Fruit fly (Drosophila melanogaster) whole organism, prepupa: ENCODE measurements around the gene CG34039.

Experiments
- Blimp-1 ChIP-seq: fragments of 200-800 bp; sonication (Bioruptor generic); optimal IDR thresholded peaks from 3 replicates; lab custom pipeline; 2017; ENCODE audit warnings: missing biosample characterization, missing genetic modification characterization, mild to moderate bottlenecking, moderate library complexity, missing genetic modification reagents
- CG10631 ChIP-seq: fragments of 200-800 bp; sonication (Bioruptor generic); optimal IDR thresholded peaks from 2 replicates; lab custom pipeline; 2016; ENCODE audit warnings: missing biosample characterization, missing genetic modification characterization
- CG10669 ChIP-seq: fragments of 200-800 bp; sonication (Bioruptor generic); optimal IDR thresholded peaks from 3 replicates; lab custom pipeline; 2018; ENCODE audit warnings: missing biosample characterization, mild to moderate bottlenecking, missing genetic modification characterization, moderate library complexity
- CG11902 ChIP-seq: fragments of 200-800 bp; sonication (Bioruptor generic); optimal IDR thresholded peaks from 3 replicates; lab custom pipeline; 2016; ENCODE audit warnings: missing biosample characterization, missing genetic modification characterization
- CG15336 ChIP-seq: fragments of 200-800 bp; sonication (Bioruptor generic); IDR thresholded peaks from 2 replicates; pipeline ENCODE4 v1.3.6; 2022; ENCODE audit warnings: missing biosample characterization, missing genetic modification characterization
- CG16779 ChIP-seq: fragments of 200-800 bp; sonication (Bioruptor generic); optimal IDR thresholded peaks from 3 replicates; lab custom pipeline; 2017; ENCODE audit warnings: missing biosample characterization, mild to moderate bottlenecking, missing genetic modification characterization
- CG34406 ChIP-seq: fragments of 200-800 bp; sonication (Bioruptor generic); optimal IDR thresholded peaks from 3 replicates; lab custom pipeline; 2016; ENCODE audit warnings: missing biosample characterization, missing genetic modification characterization
- CG3919 ChIP-seq: fragments of 200-800 bp; sonication (Bioruptor generic); optimal IDR thresholded peaks from 3 replicates; lab custom pipeline; 2016; ENCODE audit warnings: missing biosample characterization, missing genetic modification characterization
- CG6276 ChIP-seq: fragments of 200-800 bp; sonication (Bioruptor generic); optimal IDR thresholded peaks from 2 replicates; lab custom pipeline; 2017; ENCODE audit warnings: missing biosample characterization, mild to moderate bottlenecking, missing genetic modification characterization
- CG6792 ChIP-seq: fragments of 200-800 bp; sonication (Bioruptor generic); optimal IDR thresholded peaks from 3 replicates; lab custom pipeline; 2016; ENCODE audit warnings: missing biosample characterization, missing genetic modification characterization
- CG6854 ChIP-seq: fragments of 200-800 bp; sonication (Bioruptor generic); optimal IDR thresholded peaks from 2 replicates; lab custom pipeline; 2017; ENCODE audit warnings: missing biosample characterization, mild to moderate bottlenecking, missing genetic modification characterization
- CG7368 ChIP-seq: fragments of 200-800 bp; sonication (Bioruptor generic); optimal IDR thresholded peaks from 3 replicates; lab custom pipeline; 2016; ENCODE audit warnings: missing biosample characterization, missing genetic modification characterization
- CG8119 ChIP-seq: fragments of 200-800 bp; sonication (Bioruptor generic); IDR thresholded peaks from 3 replicates; pipeline ENCODE4 v1.3.6; 2022; ENCODE audit warnings: missing biosample characterization, missing genetic modification characterization
- CG8632 ChIP-seq: fragments of 200-800 bp; sonication (Bioruptor generic); optimal IDR thresholded peaks from 3 replicates; lab custom pipeline; 2016; ENCODE audit warnings: missing biosample characterization, missing genetic modification characterization
- Eip75B ChIP-seq: fragments of 200-800 bp; sonication (Bioruptor generic); optimal IDR thresholded peaks from 3 replicates; lab custom pipeline; 2016; ENCODE audit warnings: missing biosample characterization, missing genetic modification characterization
- Eip78C ChIP-seq: fragments of 200-800 bp; sonication (Bioruptor generic); peaks from one replicate; lab custom pipeline; 2016; ENCODE audit warnings: missing biosample characterization, missing genetic modification characterization
- Eip93F ChIP-seq: fragments of 200-800 bp; sonication (Bioruptor generic); optimal IDR thresholded peaks from 2 replicates; lab custom pipeline; 2016; ENCODE audit warnings: missing biosample characterization, mild to moderate bottlenecking, missing genetic modification characterization
- Ets21C ChIP-seq: fragments of 200-800 bp; sonication (Bioruptor generic); optimal IDR thresholded peaks from 3 replicates; lab custom pipeline; 2016; ENCODE audit warnings: missing biosample characterization, missing genetic modification characterization
- Hr38 ChIP-seq: sonication (Bioruptor generic); optimal IDR thresholded peaks from 2 replicates; lab custom pipeline; 2016; ENCODE audit warnings: missing biosample characterization, missing genetic modification characterization
- Hr4 ChIP-seq: fragments of 200-800 bp; sonication (Bioruptor generic); optimal IDR thresholded peaks from 3 replicates; lab custom pipeline; 2016; ENCODE audit warnings: missing biosample characterization, missing genetic modification characterization
- Met ChIP-seq: fragments of 200-800 bp; sonication (Bioruptor generic); optimal IDR thresholded peaks from 3 replicates; lab custom pipeline; 2016; ENCODE audit warnings: missing biosample characterization, missing genetic modification characterization
- OdsH ChIP-seq: fragments of 200-800 bp; sonication (Bioruptor generic); optimal IDR thresholded peaks from 3 replicates; lab custom pipeline; 2016; ENCODE audit warnings: missing biosample characterization, missing genetic modification characterization
- Sox102F ChIP-seq: fragments of 200-800 bp; sonication (Bioruptor generic); optimal IDR thresholded peaks from 2 replicates; lab custom pipeline; 2016; ENCODE audit warnings: missing biosample characterization, mild to moderate bottlenecking, missing genetic modification characterization
- Sox14 ChIP-seq: fragments of 200-800 bp; sonication (Bioruptor generic); optimal IDR thresholded peaks from 3 replicates; lab custom pipeline; 2016; ENCODE audit warnings: missing biosample characterization, missing genetic modification characterization
- Sox15 ChIP-seq: fragments of 200-800 bp; sonication (Bioruptor generic); optimal IDR thresholded peaks from 3 replicates; lab custom pipeline; 2016; ENCODE audit warnings: missing biosample characterization, missing genetic modification characterization
- achi ChIP-seq: fragments of 200-800 bp; sonication (Bioruptor generic); optimal IDR thresholded peaks from 3 replicates; lab custom pipeline; 2016; ENCODE audit warnings: missing biosample characterization, missing genetic modification characterization
- acj6 ChIP-seq: fragments of 200-800 bp; sonication (Bioruptor generic); optimal IDR thresholded peaks from 3 replicates; lab custom pipeline; 2016; ENCODE audit warnings: missing biosample characterization, missing genetic modification characterization
- cyc ChIP-seq: fragments of 200-800 bp; sonication (Bioruptor generic); optimal IDR thresholded peaks from 3 replicates; lab custom pipeline; 2016; ENCODE audit warnings: missing biosample characterization, missing genetic modification characterization
- dac ChIP-seq: fragments of 200-800 bp; sonication (Bioruptor generic); optimal IDR thresholded peaks from 2 replicates; lab custom pipeline; 2017; ENCODE audit warnings: missing biosample characterization, mild to moderate bottlenecking, missing genetic modification characterization
- eg ChIP-seq: fragments of 200-800 bp; sonication (Bioruptor generic); IDR thresholded peaks from 3 replicates; pipeline ENCODE4 v1.3.6; 2022; ENCODE audit warnings: missing biosample characterization, missing genetic modification characterization
- esn ChIP-seq: fragments of 200-800 bp; sonication (Bioruptor generic); optimal IDR thresholded peaks from 2 replicates; lab custom pipeline; 2016; ENCODE audit warnings: missing biosample characterization, mild to moderate bottlenecking, missing genetic modification characterization, moderate library complexity
- fd59A ChIP-seq: fragments of 200-800 bp; sonication (Bioruptor generic); optimal IDR thresholded peaks from 2 replicates; lab custom pipeline; 2017; ENCODE audit warnings: missing biosample characterization, mild to moderate bottlenecking, missing genetic modification characterization, missing genetic modification reagents
- fkh ChIP-seq: fragments of 200-800 bp; sonication (Bioruptor generic); optimal IDR thresholded peaks from 3 replicates; lab custom pipeline; 2017; ENCODE audit warnings: missing biosample characterization, mild to moderate bottlenecking, missing genetic modification characterization, moderate library complexity
- lz ChIP-seq: fragments of 200-800 bp; sonication (Bioruptor generic); optimal IDR thresholded peaks from 3 replicates; lab custom pipeline; 2016; ENCODE audit warnings: missing biosample characterization, missing genetic modification characterization
- pdm3 ChIP-seq: fragments of 200-800 bp; sonication (Bioruptor generic); optimal IDR thresholded peaks from 3 replicates; lab custom pipeline; 2016; ENCODE audit warnings: missing biosample characterization, missing genetic modification characterization
- salr ChIP-seq, 2 experiments: fragments of 200-800 bp; sonication (Bioruptor generic); optimal IDR thresholded peaks; 3 replicates each; lab custom pipeline; 2016 to 2018; ENCODE audit warnings: missing biosample characterization in 2 of 2, missing genetic modification characterization in 2 of 2, mild to moderate bottlenecking in 1 of 2
- svp ChIP-seq: fragments of 200-800 bp; sonication (Bioruptor generic); peaks from one replicate; lab custom pipeline; 2016; ENCODE audit warnings: missing biosample characterization, missing genetic modification characterization
- topi ChIP-seq: fragments of 200-800 bp; sonication (Bioruptor generic); optimal IDR thresholded peaks from 3 replicates; lab custom pipeline; 2016; ENCODE audit warnings: missing biosample characterization, missing genetic modification characterization
- vri ChIP-seq: fragments of 200-800 bp; sonication (Bioruptor generic); optimal IDR thresholded peaks from 3 replicates; lab custom pipeline; 2016; ENCODE audit warnings: missing biosample characterization, mild to moderate bottlenecking, missing genetic modification characterization

The CG34039 gene

dm6 chr3L:14546918-14547533 lies 12.8 kb upstream of the CG34039 start (continued):
- no peak for TF ChIP-seq CG15336
- no peak for TF ChIP-seq dac (GFP tag; lab: Kevin White, UChicago)
- TF ChIP-seq Eip78C (GFP tag; lab: Kevin White, UChicago), result peak; percentile 49
- no peak for TF ChIP-seq salr (GFP tag; optimal IDR thresholded peaks at IDR 0.05; lab: Kevin White, UChicago)
- no peak for TF ChIP-seq CG6276 (GFP tag; lab: Kevin White, UChicago)
- no peak for TF ChIP-seq cyc (GFP tag; lab: Kevin White, UChicago)

- TF ChIP-seq Sox102F (GFP tag; lab: Kevin White, UChicago), result no peak
- no peak for TF ChIP-seq Hr38 (GFP tag; lab: Kevin White, UChicago)
- no peak for TF ChIP-seq CG10669 (GFP tag; lab: Kevin White, UChicago)
- no peak for TF ChIP-seq dac (GFP tag; lab: Kevin White, UChicago)
- no peak for TF ChIP-seq CG3919
- peak; percentile 29 for TF ChIP-seq Eip93F (GFP tag; lab: Kevin White, UChicago)
- TF ChIP-seq CG6854 (GFP tag; lab: Kevin White, UChicago), result no peak
- no peak for TF ChIP-seq topi (GFP tag; lab: Kevin White, UChicago)
- TF ChIP-seq fkh (GFP tag; lab: Kevin White, UChicago), result peak; percentile 20
- no peak for TF ChIP-seq Sox15 (GFP tag; lab: Kevin White, UChicago)
- TF ChIP-seq CG10631, result no peak
- no peak for TF ChIP-seq esn (GFP tag; lab: Kevin White, UChicago)
- TF ChIP-seq pdm3 (GFP tag; lab: Kevin White, UChicago), result no peak
- peak; percentile 82 for TF ChIP-seq svp (GFP tag; lab: Kevin White, UChicago)
- TF ChIP-seq Eip75B (GFP tag; lab: Kevin White, UChicago), result no peak
- no peak for TF ChIP-seq acj6 (GFP tag; lab: Kevin White, UChicago)
- no peak for TF ChIP-seq CG34406
Observed at dm6 chr3L:14547811-14548765, 11.7 kb upstream of the CG34039 start.

dm6 chr3L:14549215-14549614 lies 10.6 kb upstream of the CG34039 start:
- TF ChIP-seq fkh (GFP tag; lab: Kevin White, UChicago), result peak; percentile 64
- no peak for TF ChIP-seq CG11902

dm6 chr3L:14549958-14550357 lies 9.8 kb upstream of the CG34039 start:
- no peak for TF ChIP-seq acj6 (GFP tag; lab: Kevin White, UChicago)
- TF ChIP-seq OdsH (GFP tag; lab: Kevin White, UChicago), result no peak
- TF ChIP-seq vri (GFP tag; lab: Kevin White, UChicago), result no peak
- no peak for TF ChIP-seq CG8119 (GFP tag; lab: Robert Waterston, UW)
- no peak for TF ChIP-seq Sox102F (GFP tag; lab: Kevin White, UChicago)
- no peak for TF ChIP-seq CG7368 (GFP tag; lab: Kevin White, UChicago)
- TF ChIP-seq CG16779 (tag; lab: Kevin White, UChicago), result no peak
- no peak for TF ChIP-seq CG6792 (GFP tag; lab: Kevin White, UChicago)
- TF ChIP-seq CG8632 (GFP tag; lab: Kevin White, UChicago), result no peak
- TF ChIP-seq fd59A, result no peak

dm6 chr3L:14550839-14551415 lies 8.9 kb upstream of the CG34039 start, which contains the start of gene Gbs-70E:
TSS of gene Gbs-70E (minus strand) at chr3L:14550975.
- TF ChIP-seq dac (GFP tag; lab: Kevin White, UChicago) (peak; percentile 70), Ets21C (peak; percentile 93), achi (GFP tag; lab: Kevin White, UChicago) (peak; percentile 93), Met (GFP tag; lab: Kevin White, UChicago) (peak; percentile 97), CG6276 (GFP tag; lab: Kevin White, UChicago) (peak; percentile 89), CG6854 (GFP tag; lab: Kevin White, UChicago) (peak; percentile 96), lz (GFP tag; lab: Kevin White, UChicago) (peak; percentile 96), Blimp-1 (GFP tag; lab: Kevin White, UChicago) (peak; percentile 83), Eip78C (GFP tag; lab: Kevin White, UChicago) (peak; percentile 99), CG8119 (GFP tag; lab: Robert Waterston, UW) (peak; percentile 94), Eip75B (GFP tag; lab: Kevin White, UChicago) (peak; percentile 97), Sox14 (peak; percentile 96), CG6792 (GFP tag; lab: Kevin White, UChicago) (peak; percentile 96), Hr4 (peak; percentile 95), eg (peak; percentile 88), fd59A (peak; percentile 87), CG10669 (GFP tag; lab: Kevin White, UChicago) (peak; percentile 87), fkh (GFP tag; lab: Kevin White, UChicago) (peak; percentile 70)
